Fruit fly (Drosophila melanogaster): ENCODE measurements around the gene ninaG.

dm6 chr3R:11412371-11412770 lies 9.1 kb downstream of the ninaG start, which contains the start of gene Ipo9:
- no peak for TF ChIP-seq CG8478 (optimal IDR thresholded peaks at IDR 0.05)
- TF ChIP-seq CTCF (optimal IDR thresholded peaks at IDR 0.05): no peak
